Worm (Caenorhabditis elegans) whole organism, L1 larva: ENCODE data around the gene C50F4.9.

Experiments used
- nhr-11 ChIP-seq: fragments of 150-350 bp; optimal IDR thresholded peaks from 2 replicates; lab custom pipeline; 2014; ENCODE audit warnings: missing biosample characterization, missing genetic modification characterization
- nhr-20 ChIP-seq: sonication (generic microtip); optimal IDR thresholded peaks from 2 replicates; lab custom pipeline; 2016; ENCODE audit warnings: mild to moderate bottlenecking, missing genetic modification characterization, missing compliant biosample characterization
- swsn-7 ChIP-seq: sonication (generic microtip); optimal IDR thresholded peaks from 2 replicates; lab custom pipeline; 2016; ENCODE audit warnings: missing genetic modification characterization, missing compliant biosample characterization

DNA sequence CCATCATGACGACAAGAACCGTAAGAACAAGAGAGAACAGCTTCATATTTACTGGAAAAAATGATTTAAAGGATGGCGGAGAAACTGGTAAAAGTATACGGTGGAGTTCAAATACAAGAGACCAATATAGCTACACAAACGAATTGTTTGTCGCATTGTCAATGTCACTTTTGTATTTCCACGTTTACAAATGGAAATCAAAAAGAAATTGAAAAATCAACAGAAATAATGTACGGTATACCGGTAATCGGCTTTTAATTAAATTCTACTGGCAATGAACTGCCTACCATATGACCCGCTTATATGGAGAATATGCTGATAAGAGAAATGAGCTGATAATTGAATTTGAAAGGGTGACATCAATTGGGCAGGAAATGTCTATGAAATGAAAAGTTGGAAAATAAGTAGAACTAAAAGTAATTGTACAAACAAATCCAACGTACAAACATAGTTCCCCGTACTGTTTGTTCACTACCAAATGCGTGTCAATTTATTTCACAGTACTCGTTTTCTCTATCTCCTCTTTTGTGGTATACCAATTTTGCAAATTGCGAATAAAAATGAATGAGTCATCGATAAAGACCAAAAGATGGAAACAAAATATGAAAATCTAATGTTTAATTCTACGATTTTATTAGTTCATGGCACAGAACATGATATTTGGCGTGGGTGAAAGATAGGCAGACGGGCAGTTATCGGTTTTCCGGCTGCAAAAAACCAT lies 32.4 kb downstream of the C50F4.9 start, which contains the start of gene K06A4.7:
- TF ChIP-seq nhr-20 (tag; lab: Kevin White, UChicago), result no peak
- TF ChIP-seq nhr-11 (tag; lab: Kevin White, UChicago), result no peak
- TF ChIP-seq swsn-7 (tag; lab: Kevin White, UChicago), result no peak
